Worm (Caenorhabditis elegans) whole organism, midembryonic: ENCODE data around the gene del-1.

ENCODE experiments used
- T22C8.4 ChIP-seq: fragments of 200-800 bp; sonication (Bioruptor generic); IDR thresholded peaks from 2 replicates; pipeline ENCODE4 v1.3.6; 2022; ENCODE audit warnings: missing genetic modification characterization, missing compliant biosample characterization
- cog-1 ChIP-seq: sonication (generic microtip); optimal IDR thresholded peaks from 2 replicates; lab custom pipeline; 2016; ENCODE audit warnings: missing genetic modification characterization, missing compliant biosample characterization
- flt-1 ChIP-seq: fragments of 200-800 bp; sonication (Bioruptor generic); IDR thresholded peaks from 2 replicates; pipeline ENCODE4 v1.3.6; 2022; ENCODE audit warnings: missing genetic modification characterization, missing compliant biosample characterization
- klf-2 ChIP-seq: fragments of 200-800 bp; sonication (Bioruptor generic); conservative IDR thresholded peaks from 2 replicates; pipeline ENCODE4 v1.3.6; 2022; ENCODE audit warnings: missing genetic modification reagents, missing genetic modification characterization, missing compliant biosample characterization
- med-1 ChIP-seq: sonication (generic microtip); optimal IDR thresholded peaks from 2 replicates; lab custom pipeline; 2017; ENCODE audit warnings: missing genetic modification characterization, mild to moderate bottlenecking, missing compliant biosample characterization, antibody characterized with exemption, missing genetic modification reagents; ENCODE audit not compliant: insufficient read depth
- ref-1 ChIP-seq: fragments of 200-800 bp; sonication (Bioruptor generic); conservative IDR thresholded peaks from 2 replicates; pipeline ENCODE4 v1.3.6; 2022; ENCODE audit warnings: missing genetic modification reagents, missing genetic modification characterization, missing compliant biosample characterization
- tab-1 ChIP-seq: fragments of 200-800 bp; sonication (Bioruptor generic); IDR thresholded peaks from 2 replicates; pipeline ENCODE4 v1.3.6; 2022; ENCODE audit warnings: missing genetic modification characterization, missing compliant biosample characterization
- ztf-23 ChIP-seq: fragments of 200-800 bp; sonication (Bioruptor generic); IDR thresholded peaks from 2 replicates; pipeline ENCODE4 v1.3.6; 2022; ENCODE audit warnings: missing genetic modification reagents, missing genetic modification characterization, missing compliant biosample characterization
- ztf-29 ChIP-seq: fragments of 200-800 bp; sonication (Bioruptor generic); IDR thresholded peaks from 2 replicates; pipeline ENCODE4 v1.3.6; 2022; ENCODE audit warnings: missing genetic modification reagents, missing genetic modification characterization, missing compliant biosample characterization

Gene del-1

DNA sequence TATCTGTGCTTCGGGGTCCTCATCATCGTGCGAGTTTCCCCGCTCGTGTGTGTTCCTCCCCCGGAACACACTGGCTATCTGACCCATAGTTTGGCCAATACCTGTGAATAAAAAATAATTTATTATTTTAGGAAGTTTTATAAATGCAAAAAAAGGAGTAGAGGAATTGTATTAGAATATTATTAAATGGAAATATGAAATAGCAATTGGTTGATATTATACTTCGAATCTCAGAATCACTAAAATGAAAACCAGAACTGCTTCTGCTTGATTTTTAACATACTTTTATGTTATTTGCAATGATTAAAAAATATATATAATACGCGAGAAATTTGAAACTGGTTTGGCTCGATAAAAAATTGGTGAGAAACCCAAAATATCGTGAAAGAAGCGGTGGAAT is 43.7 kb downstream of the del-1 start, which contains the start of gene mgrn-1:
mgrn-1 (minus strand) TSS at position 101 of the 400 bp plus-strand sequence.
- TF ChIP-seq cog-1 (tag; lab: Kevin White, UChicago) (no peak), ztf-29 (GFP tag; lab: Robert Waterston, UW) (no peak), T22C8.4 (GFP tag; lab: Robert Waterston, UW) (no peak), klf-2 (GFP tag; lab: Robert Waterston, UW) (no peak), flt-1 (GFP tag; lab: Robert Waterston, UW) (no peak), tab-1 (no peak), ztf-23 (GFP tag; lab: Robert Waterston, UW) (no peak), ref-1 (GFP tag; lab: Robert Waterston, UW) (no peak), med-1 (GFP tag; lab: Kevin White, UChicago) (no peak)

DNA sequence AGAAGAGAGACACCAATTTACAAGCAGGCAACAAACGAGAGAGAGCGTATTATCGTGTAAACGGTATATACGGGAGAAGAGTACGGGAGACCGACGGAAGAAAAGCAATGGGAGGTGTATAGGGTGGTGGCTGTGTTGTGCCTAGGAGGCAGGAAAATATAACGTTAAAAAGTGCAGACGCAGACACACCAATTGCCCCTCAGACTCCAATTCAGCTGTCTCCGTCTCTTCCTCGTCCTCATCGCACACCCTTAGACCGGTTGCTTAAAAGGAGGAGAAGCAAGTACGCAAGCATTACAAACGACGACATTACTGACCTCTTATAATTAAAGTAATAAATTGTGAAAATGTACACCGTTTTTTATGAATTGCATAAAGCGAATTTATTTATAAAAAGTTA is 44.5 kb downstream of the del-1 start:
- no peak for TF ChIP-seq ref-1 (GFP tag; lab: Robert Waterston, UW)
- 0 out of 2 replicates have a peak, but pooled peaks have one; percentile 5 for TF ChIP-seq klf-2 (GFP tag; lab: Robert Waterston, UW)
- TF ChIP-seq tab-1 = 0 out of 2 replicates have a peak, but pooled peaks have one; percentile 64
- TF ChIP-seq T22C8.4 (GFP tag; lab: Robert Waterston, UW) = no peak
- TF ChIP-seq cog-1 (tag; lab: Kevin White, UChicago) = peak; percentile 79
- TF ChIP-seq ztf-29 (GFP tag; lab: Robert Waterston, UW) = peak; percentile 44; the same call in 1 of the 2 replicates
- no peak for TF ChIP-seq ztf-23 (GFP tag; lab: Robert Waterston, UW)
- TF ChIP-seq med-1 (GFP tag; lab: Kevin White, UChicago) = no peak
- 0 out of 2 replicates have a peak, but pooled peaks have one; percentile 48 for TF ChIP-seq flt-1 (GFP tag; lab: Robert Waterston, UW)

DNA sequence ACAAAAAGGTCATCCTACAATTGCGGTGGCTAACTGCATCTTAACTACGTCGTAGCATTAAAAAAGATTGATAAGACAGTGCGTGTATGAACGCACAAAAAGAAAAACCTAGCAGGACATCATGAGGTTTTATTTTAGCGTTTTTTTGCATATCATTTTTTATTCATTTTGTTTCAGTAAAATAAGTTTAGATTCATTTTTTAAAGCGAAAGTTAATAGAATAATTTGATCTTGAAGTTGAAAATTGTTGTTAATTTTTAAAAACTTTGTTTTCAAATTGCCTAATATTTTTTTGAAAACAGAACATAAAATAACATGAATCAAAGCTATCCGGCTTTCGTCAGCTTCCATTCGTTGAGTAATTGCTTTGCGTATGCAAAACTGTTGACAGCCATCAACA is 45.7 kb downstream of the del-1 start, which contains the start of gene prx-1:
prx-1 (plus strand) TSS at position 301 of the 400 bp plus-strand sequence.
- TF ChIP-seq flt-1 (GFP tag; lab: Robert Waterston, UW) (no peak), ztf-23 (GFP tag; lab: Robert Waterston, UW) (no peak)

DNA sequence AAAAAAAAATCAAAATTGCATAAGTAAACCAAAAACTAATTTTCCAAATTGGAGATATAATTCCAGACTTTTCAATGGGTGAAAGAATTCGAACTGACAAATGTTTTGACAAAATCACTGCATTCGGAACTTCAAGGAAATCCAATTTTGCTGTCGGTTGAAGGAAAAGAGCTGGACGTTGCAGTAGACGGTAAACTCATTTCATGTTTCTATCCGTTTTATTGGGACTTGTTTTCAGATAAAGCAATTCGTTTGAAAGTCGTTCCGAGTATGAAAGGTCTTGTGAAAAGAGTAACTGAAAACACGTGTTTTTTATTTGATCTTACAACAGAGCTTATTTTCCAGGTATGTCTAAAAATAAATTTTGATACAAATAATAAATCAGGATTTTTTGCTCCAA is 48.3 kb downstream of the del-1 start:
- TF ChIP-seq ref-1 (GFP tag; lab: Robert Waterston, UW) (no peak), flt-1 (GFP tag; lab: Robert Waterston, UW) (no peak), cog-1 (tag; lab: Kevin White, UChicago) (no peak)

DNA sequence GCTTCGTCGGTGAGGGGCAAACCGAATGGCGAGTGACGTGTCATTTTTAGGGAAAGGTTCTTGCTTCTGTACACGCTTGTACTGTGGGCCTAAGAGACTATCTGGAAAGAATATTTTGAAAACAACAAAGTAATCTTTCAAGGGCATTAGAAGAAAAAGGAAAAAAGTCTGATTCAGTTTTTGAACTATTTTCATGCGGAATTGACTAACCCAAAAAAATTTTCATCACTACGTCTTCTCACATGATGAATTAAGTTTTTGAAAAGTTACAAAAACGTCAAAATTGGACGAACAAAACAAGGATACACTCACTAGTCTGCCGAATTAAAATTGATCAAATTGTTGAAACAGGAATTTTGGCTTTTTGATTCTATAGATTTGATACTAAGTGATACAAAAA is 52.4 kb downstream of the del-1 start, which contains the start of gene C11H1.9:
C11H1.9 (minus strand) TSS at position 101 of the 400 bp plus-strand sequence.
- TF ChIP-seq T22C8.4 (GFP tag; lab: Robert Waterston, UW) (no peak), cog-1 (tag; lab: Kevin White, UChicago) (no peak), flt-1 (GFP tag; lab: Robert Waterston, UW) (no peak), ref-1 (GFP tag; lab: Robert Waterston, UW) (no peak)

DNA sequence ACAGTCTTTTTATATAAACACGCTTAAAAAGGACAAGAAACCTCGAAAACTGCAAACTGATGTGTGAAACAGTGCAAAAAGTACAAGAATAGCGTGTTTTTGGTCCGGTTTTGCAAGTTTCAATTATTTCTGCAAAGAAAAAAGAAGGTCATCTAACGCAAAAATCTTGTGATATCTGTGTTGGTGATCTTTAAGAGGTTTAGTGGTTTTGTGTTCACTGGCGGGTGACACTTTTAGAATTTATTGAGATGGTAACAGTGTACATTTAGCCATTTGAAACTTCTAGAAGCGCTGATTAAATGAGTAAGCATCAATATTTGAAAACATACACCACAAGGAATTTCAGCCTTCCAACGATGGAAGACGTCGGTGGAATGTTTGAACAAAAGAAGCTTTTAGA is 54.9 kb downstream of the del-1 start:
- no peak for TF ChIP-seq cog-1 (tag; lab: Kevin White, UChicago)
- no peak for TF ChIP-seq med-1 (GFP tag; lab: Kevin White, UChicago)
- no peak for TF ChIP-seq ztf-29 (GFP tag; lab: Robert Waterston, UW)
- no peak for TF ChIP-seq ref-1 (GFP tag; lab: Robert Waterston, UW)
- TF ChIP-seq tab-1 = no peak
- no peak for TF ChIP-seq klf-2 (GFP tag; lab: Robert Waterston, UW)
- no peak for TF ChIP-seq flt-1 (GFP tag; lab: Robert Waterston, UW)

DNA sequence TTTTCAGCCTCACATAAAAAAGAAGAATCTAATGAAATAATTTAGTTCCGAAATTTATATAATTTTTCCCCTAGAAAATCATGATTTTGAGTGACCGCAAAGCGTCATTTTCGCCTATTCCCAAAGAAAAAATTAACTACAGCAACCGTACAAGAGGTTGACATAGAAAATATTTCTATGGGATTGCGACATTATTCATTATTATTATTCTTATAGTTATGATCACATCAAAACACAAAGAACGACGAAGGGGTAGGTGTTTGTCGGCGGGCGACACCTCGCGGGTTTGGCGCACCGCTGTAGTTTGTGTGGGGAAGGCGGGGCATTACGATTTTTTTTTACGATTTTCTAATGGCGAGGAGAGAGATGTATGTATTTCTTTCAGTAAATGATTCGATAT is 56.4 kb downstream of the del-1 start:
- TF ChIP-seq klf-2 (GFP tag; lab: Robert Waterston, UW) (no peak), tab-1 (no peak), cog-1 (tag; lab: Kevin White, UChicago) (no peak), ztf-23 (GFP tag; lab: Robert Waterston, UW) (no peak), ztf-29 (GFP tag; lab: Robert Waterston, UW) (no peak), med-1 (GFP tag; lab: Kevin White, UChicago) (no peak), ref-1 (GFP tag; lab: Robert Waterston, UW) (no peak)

DNA sequence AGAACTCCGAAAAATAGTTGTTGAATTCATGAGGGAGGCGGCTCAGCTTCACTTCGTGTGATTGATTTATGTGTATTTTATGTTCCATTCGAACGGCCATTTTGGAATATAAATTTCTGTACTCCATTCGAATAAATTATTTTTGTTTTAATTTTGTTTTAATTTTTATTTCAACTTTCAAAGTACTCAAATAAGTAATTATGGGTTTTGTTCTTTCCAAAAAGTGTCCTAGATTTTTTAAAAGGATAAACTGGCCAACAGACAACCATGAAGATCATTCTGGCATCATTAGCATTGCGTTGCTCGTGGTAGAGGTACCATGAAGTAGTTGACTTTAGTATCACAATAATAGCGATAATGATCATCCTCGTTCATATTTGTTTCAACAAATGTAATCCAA is 58.7 kb downstream of the del-1 start:
- no peak for TF ChIP-seq tab-1
